Fruit fly (Drosophila melanogaster) whole organism, embryonic: ENCODE data around the gene Arr1.

Experiments used
- CG10979 ChIP-seq: fragments of 200-800 bp; sonication (Bioruptor generic); optimal IDR thresholded peaks from 2 replicates; lab custom pipeline; 2018; ENCODE audit warnings: missing biosample characterization, mild to moderate bottlenecking, missing genetic modification characterization, moderate library complexity
- CG15073 ChIP-seq: fragments of 200-800 bp; sonication (Bioruptor generic); optimal IDR thresholded peaks from 2 replicates; lab custom pipeline; 2016; ENCODE audit warnings: missing biosample characterization, missing genetic modification characterization
- CG16813 ChIP-seq: fragments of 200-800 bp; sonication (Bioruptor generic); IDR thresholded peaks from 3 replicates; pipeline ENCODE4 v1.3.6; 2022; ENCODE audit warnings: missing biosample characterization, missing genetic modification characterization; ENCODE audit not compliant: partially characterized antibody
- CG2712 ChIP-seq: fragments of 200-800 bp; optimal IDR thresholded peaks from 3 replicates; lab custom pipeline; 2019; ENCODE audit warnings: missing biosample characterization, mild to moderate bottlenecking, missing genetic modification characterization, moderate library complexity
- CG30020 ChIP-seq: fragments of 200-800 bp; optimal IDR thresholded peaks from 2 replicates; lab custom pipeline; 2019; ENCODE audit warnings: missing biosample characterization, mild to moderate bottlenecking, missing genetic modification characterization, moderate library complexity
- Hsf ChIP-seq: fragments of 200-800 bp; sonication (Bioruptor generic); optimal IDR thresholded peaks from 3 replicates; lab custom pipeline; 2016; ENCODE audit warnings: missing biosample characterization, missing genetic modification characterization
- Nf-YB ChIP-seq: fragments of 200-800 bp; sonication (Bioruptor generic); optimal IDR thresholded peaks from 3 replicates; lab custom pipeline; 2019; ENCODE audit warnings: missing biosample characterization, mild to moderate bottlenecking, missing genetic modification characterization, moderate library complexity
- Xrp1 ChIP-seq: fragments of 200-800 bp; sonication (Bioruptor generic); IDR thresholded peaks from 2 replicates; pipeline ENCODE4 v1.3.6; 2022; ENCODE audit warnings: missing biosample characterization, missing genetic modification characterization
- shn ChIP-seq: fragments of 200-800 bp; sonication (Bioruptor generic); optimal IDR thresholded peaks from 3 replicates; lab custom pipeline; 2016; ENCODE audit warnings: missing biosample characterization, missing genetic modification characterization

dm6 chr2L:18092156-18092555 is 14.1 kb downstream of the Arr1 start, which contains the start of gene CG15153:
- TF ChIP-seq CG16813 (GFP tag; lab: Robert Waterston, UW) (no peak), shn (GFP tag; lab: Kevin White, UChicago) (no peak), Nf-YB (GFP tag; lab: Kevin White, UChicago) (no peak), CG30020 (tag; lab: Kevin White, UChicago) (no peak), Xrp1 (GFP tag; lab: Robert Waterston, UW) (no peak), CG10979 (tag; lab: Kevin White, UChicago) (no peak), CG2712 (no peak), CG15073 (GFP tag; lab: Kevin White, UChicago) (no peak), Hsf (no peak)
